Fruit fly (Drosophila melanogaster): ENCODE results near the gene CG14810.

Gene CG14810

dm6 chrX:1849914-1850313, 29.8 kb upstream of the CG14810 start (continued):
- TF ChIP-seq CG33557 (GFP tag; optimal IDR thresholded peaks at IDR 0.05): peak; percentile 49
- peak; percentile 83 for TF ChIP-seq zfh2 (GFP tag; optimal IDR thresholded peaks at IDR 0.05)
- TF ChIP-seq CG30020 (tag; optimal IDR thresholded peaks at IDR 0.05): peak; percentile 20
- no peak for TF ChIP-seq btn (GFP tag; optimal IDR thresholded peaks at IDR 0.05)
- TF ChIP-seq CG42726 (GFP tag; IDR thresholded peaks at IDR 0.05; ENCODE audit: partially characterized antibody): no peak
- peak; percentile 35 for TF ChIP-seq Ets97D (GFP tag; optimal IDR thresholded peaks at IDR 0.05)
- peak; percentile 81 for TF ChIP-seq D19A (tag; optimal IDR thresholded peaks at IDR 0.05)
- TF ChIP-seq CG6254 (GFP tag; optimal IDR thresholded peaks at IDR 0.05): peak; percentile 35
- peak; percentile 56 for TF ChIP-seq Oaz (GFP tag; IDR thresholded peaks at IDR 0.05)
- no peak for TF ChIP-seq dan (GFP tag; IDR thresholded peaks at IDR 0.05)
- TF ChIP-seq CG6791 (GFP tag; IDR thresholded peaks at IDR 0.05; ENCODE audit: partially characterized antibody): no peak
- TF ChIP-seq tna (GFP tag; IDR thresholded peaks at IDR 0.05; ENCODE audit: partially characterized antibody): no peak
- peak; percentile 77; the same call in 2 of the 3 replicates for TF ChIP-seq CG34422 (GFP tag; IDR thresholded peaks at IDR 0.05)
- peak; percentile 64 for TF ChIP-seq Hmx (GFP tag; optimal IDR thresholded peaks at IDR 0.05)
- peak; percentile 95 for TF ChIP-seq CG12769 (tag; optimal IDR thresholded peaks at IDR 0.05)
- TF ChIP-seq Hey (tag; optimal IDR thresholded peaks at IDR 0.05): peak; percentile 60
- peak; percentile 95 for TF ChIP-seq Fer1 (GFP tag; optimal IDR thresholded peaks at IDR 0.05)
- TF ChIP-seq Tbp (GFP tag; optimal IDR thresholded peaks at IDR 0.05): no peak
- TF ChIP-seq CG9932 (GFP tag; IDR thresholded peaks at IDR 0.05): peak; percentile 83
- peak; percentile 92 for TF ChIP-seq sens (GFP tag)
- peak; percentile 48 for TF ChIP-seq en (GFP tag; optimal IDR thresholded peaks at IDR 0.05)
- peak; percentile 57 for TF ChIP-seq Jarid2 (GFP tag; optimal IDR thresholded peaks at IDR 0.05)
- TF ChIP-seq Dfd (GFP tag; optimal IDR thresholded peaks at IDR 0.05): peak in 1 of 2 experiments; percentile 62
- TF ChIP-seq CG33213 (GFP tag; optimal IDR thresholded peaks at IDR 0.05): peak; percentile 67
- peak; percentile 58 for TF ChIP-seq her (GFP tag; optimal IDR thresholded peaks at IDR 0.05)
- TF ChIP-seq wek (GFP tag; optimal IDR thresholded peaks at IDR 0.05): peak; percentile 61
- peak; percentile 79 for TF ChIP-seq CG12744 (GFP tag; optimal IDR thresholded peaks at IDR 0.05)
- TF ChIP-seq Mad (GFP tag; optimal IDR thresholded peaks at IDR 0.05): peak; percentile 49
- TF ChIP-seq fd64A (GFP tag; optimal IDR thresholded peaks at IDR 0.05): peak; percentile 56
- peak; percentile 56 for TF ChIP-seq CG9609 (GFP tag; optimal IDR thresholded peaks at IDR 0.05)
- TF ChIP-seq CG8924 (tag; optimal IDR thresholded peaks at IDR 0.05): peak; percentile 93
- peak; percentile 68 for TF ChIP-seq salm (tag; optimal IDR thresholded peaks at IDR 0.05)
- peak; percentile 45 for TF ChIP-seq CG2202 (tag; optimal IDR thresholded peaks at IDR 0.05)
- peak; percentile 53; the same call in 1 of the 3 replicates for TF ChIP-seq H15 (GFP tag; IDR thresholded peaks at IDR 0.05)
- no peak for TF ChIP-seq BEAF-32 (GFP tag; optimal IDR thresholded peaks at IDR 0.05)
- TF ChIP-seq NFAT (GFP tag; IDR thresholded peaks at IDR 0.05): peak; percentile 74; the same call in 1 of the 2 replicates
- TF ChIP-seq Hr3 (GFP tag; optimal IDR thresholded peaks at IDR 0.05): peak; percentile 70
- TF ChIP-seq stc (GFP tag; IDR thresholded peaks at IDR 0.05): peak; percentile 67; the same call in 1 of the 2 replicates
- peak; percentile 94 for TF ChIP-seq sug (tag; optimal IDR thresholded peaks at IDR 0.05)
- TF ChIP-seq cwo (GFP tag; optimal IDR thresholded peaks at IDR 0.05): peak; percentile 99
- peak; percentile 42 for TF ChIP-seq CG12236 (GFP tag; optimal IDR thresholded peaks at IDR 0.05)
- TF ChIP-seq CG6854 (GFP tag; optimal IDR thresholded peaks at IDR 0.05): peak; percentile 87
- peak; percentile 58 for TF ChIP-seq CG1792 (GFP tag; optimal IDR thresholded peaks at IDR 0.05)
- peak; percentile 90 for TF ChIP-seq scrt (GFP tag; optimal IDR thresholded peaks at IDR 0.05)
- TF ChIP-seq CG14441 (GFP tag; IDR thresholded peaks at IDR 0.05): peak; percentile 63
- peak; percentile 73 for TF ChIP-seq az2 (GFP tag; optimal IDR thresholded peaks at IDR 0.05)
- TF ChIP-seq zf30C (GFP tag; optimal IDR thresholded peaks at IDR 0.05): peak; percentile 85
- TF ChIP-seq odd (GFP tag; optimal IDR thresholded peaks at IDR 0.05): peak; percentile 74
- TF ChIP-seq Hsf (GFP tag; optimal IDR thresholded peaks at IDR 0.05): peak; percentile 81
- TF ChIP-seq exex (tag; optimal IDR thresholded peaks at IDR 0.05): peak; percentile 89
- peak; percentile 37; the same call in 1 of the 2 replicates for TF ChIP-seq peb (GFP tag; IDR thresholded peaks at IDR 0.05)

Measured in whole organism, embryonic.